Worm (Caenorhabditis elegans): Measurements from ENCODE around the gene W10D9.3.
A peak's percentile ranks its signal among the peaks of the same experiment; 100 is the strongest.

W10D9.3 gene

DNA sequence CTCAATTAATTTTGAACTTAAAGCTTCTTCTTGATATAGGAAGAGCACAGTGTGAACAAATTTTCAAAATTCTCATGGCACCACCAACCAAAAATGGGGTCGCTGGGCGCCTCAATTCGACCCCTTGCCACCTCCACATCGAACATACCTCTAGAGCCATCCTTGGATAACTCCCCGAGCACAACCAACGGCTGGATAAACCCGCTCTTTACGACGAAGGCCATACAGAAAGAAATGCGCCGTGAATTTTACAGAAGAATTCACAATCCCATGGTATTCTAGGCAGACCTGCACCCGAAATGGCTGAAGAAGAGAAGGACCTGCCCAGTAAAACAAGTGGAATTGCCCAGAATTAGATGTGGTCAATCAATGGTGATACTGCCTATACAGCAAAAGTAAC, 41.9 kb upstream of the W10D9.3 start:
- TF ChIP-seq unc-55 (GFP tag; optimal IDR thresholded peaks at IDR 0.05) (no peak), nhr-12 (tag; optimal IDR thresholded peaks at IDR 0.05) (no peak), ama-1 (optimal IDR thresholded peaks at IDR 0.05) (no peak), sma-3 (GFP tag; optimal IDR thresholded peaks at IDR 0.05) (no peak), elt-1 (tag; optimal IDR thresholded peaks at IDR 0.05) (no peak), nhr-129 (tag; optimal IDR thresholded peaks at IDR 0.05) (no peak), nhr-6 (tag; optimal IDR thresholded peaks at IDR 0.05) (no peak), nhr-23 (tag; optimal IDR thresholded peaks at IDR 0.05) (no peak), ztf-1 (GFP tag; conservative IDR thresholded peaks at IDR 0.05) (no peak), Y55F3AM.14 (GFP tag; optimal IDR thresholded peaks at IDR 0.05) (no peak), mbf-1 (tag; optimal IDR thresholded peaks at IDR 0.05) (no peak), lin-11 (tag; optimal IDR thresholded peaks at IDR 0.05) (no peak), zag-1 (tag; optimal IDR thresholded peaks at IDR 0.05) (no peak), aly-2 (tag; optimal IDR thresholded peaks at IDR 0.05) (no peak), R02D3.7 (tag; optimal IDR thresholded peaks at IDR 0.05) (no peak), ceh-16 (tag; optimal IDR thresholded peaks at IDR 0.05) (no peak), unc-39 (tag; optimal IDR thresholded peaks at IDR 0.05) (no peak)

DNA sequence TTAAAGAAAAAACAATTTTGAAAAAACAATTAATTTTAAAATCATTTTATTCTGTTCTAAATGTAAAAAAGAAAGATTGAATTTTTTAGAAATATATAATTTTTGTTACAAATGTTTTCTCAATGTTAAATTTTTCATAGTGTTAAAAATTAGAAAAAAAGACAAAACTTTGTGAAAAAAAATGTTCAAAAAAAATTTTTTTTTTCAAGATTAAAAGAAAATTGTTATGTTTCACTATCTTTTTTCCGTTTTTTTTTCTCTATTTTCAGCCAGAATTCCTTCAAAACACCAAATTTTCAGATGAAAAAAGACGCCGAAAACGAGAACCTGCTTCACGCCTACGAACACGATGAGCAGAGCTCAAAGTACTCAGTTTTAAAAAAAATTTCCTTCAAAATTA, 34.4 kb upstream of the W10D9.3 start, which contains the start of gene sms-5:
Gene sms-5 (plus strand): TSS at position 301 of the 400 bp plus-strand sequence.
- no peak for TF ChIP-seq zag-1 (tag; optimal IDR thresholded peaks at IDR 0.05)
- no peak for TF ChIP-seq ceh-16 (tag; optimal IDR thresholded peaks at IDR 0.05)
- no peak for TF ChIP-seq mab-5 (tag; optimal IDR thresholded peaks at IDR 0.05)
- TF ChIP-seq nhr-10 (tag; optimal IDR thresholded peaks at IDR 0.05) = no peak
- TF ChIP-seq gmeb-1 (tag; optimal IDR thresholded peaks at IDR 0.05) = no peak
- no peak for TF ChIP-seq alr-1 (tag; optimal IDR thresholded peaks at IDR 0.05)
- no peak for TF ChIP-seq unc-39 (tag; optimal IDR thresholded peaks at IDR 0.05)
- no peak for TF ChIP-seq ztf-4 (tag; optimal IDR thresholded peaks at IDR 0.05)
- TF ChIP-seq peb-1 (tag; optimal IDR thresholded peaks at IDR 0.05) = no peak

DNA sequence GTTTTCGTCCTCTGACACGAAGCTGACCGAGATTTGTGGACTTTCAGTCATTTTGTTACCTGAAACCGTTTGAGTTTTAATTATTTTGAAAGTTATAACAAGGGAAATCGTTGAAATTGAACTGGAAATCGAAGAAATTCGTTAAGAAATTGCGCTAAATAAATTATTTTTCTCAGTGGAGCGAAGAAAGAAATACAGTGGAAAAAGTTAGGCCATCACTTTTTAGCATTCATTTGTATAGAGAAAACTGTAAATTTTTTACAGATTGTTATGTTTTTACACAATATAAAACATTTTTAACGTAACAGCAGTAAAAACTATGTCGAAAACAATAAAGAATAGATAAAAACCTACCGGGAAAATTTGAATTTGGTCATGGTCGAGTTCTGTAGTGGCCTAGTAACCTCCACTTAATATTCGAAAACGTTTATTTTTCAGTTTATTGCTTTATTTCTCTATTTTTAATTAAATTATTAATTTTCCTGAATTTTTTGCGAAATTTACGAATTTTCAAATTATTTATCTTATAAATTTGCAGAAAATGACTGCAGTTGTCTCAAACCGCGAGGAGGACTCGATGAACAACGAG, 23.7 kb upstream of the W10D9.3 start, which contains the start of the genes gldi-1 and prp-21:
Gene gldi-1 (minus strand): TSS at position 51 of the 589 bp plus-strand sequence.
Gene prp-21 (plus strand): TSS at position 539 of the 589 bp plus-strand sequence.
- TF ChIP-seq gmeb-1 (tag; optimal IDR thresholded peaks at IDR 0.05) = peak; percentile 11
- TF ChIP-seq ztf-1 (GFP tag; conservative IDR thresholded peaks at IDR 0.05) = no peak
- TF ChIP-seq unc-39 (tag; optimal IDR thresholded peaks at IDR 0.05) = no peak
- TF ChIP-seq C34F6.9 (tag; optimal IDR thresholded peaks at IDR 0.05) = peak; percentile 65
- peak; percentile 60 for TF ChIP-seq unc-55 (GFP tag; optimal IDR thresholded peaks at IDR 0.05)
- TF ChIP-seq ZK546.5 (tag; optimal IDR thresholded peaks at IDR 0.05) = no peak
- peak; percentile 12 for TF ChIP-seq lin-13 (GFP tag; optimal IDR thresholded peaks at IDR 0.05)
- TF ChIP-seq crh-2 (tag; optimal IDR thresholded peaks at IDR 0.05) = peak; percentile 34
- no peak for TF ChIP-seq sma-3 (GFP tag; optimal IDR thresholded peaks at IDR 0.05)
- TF ChIP-seq lsy-2 (tag; optimal IDR thresholded peaks at IDR 0.05) = peak in 1 of 2 experiments; percentile 54

DNA sequence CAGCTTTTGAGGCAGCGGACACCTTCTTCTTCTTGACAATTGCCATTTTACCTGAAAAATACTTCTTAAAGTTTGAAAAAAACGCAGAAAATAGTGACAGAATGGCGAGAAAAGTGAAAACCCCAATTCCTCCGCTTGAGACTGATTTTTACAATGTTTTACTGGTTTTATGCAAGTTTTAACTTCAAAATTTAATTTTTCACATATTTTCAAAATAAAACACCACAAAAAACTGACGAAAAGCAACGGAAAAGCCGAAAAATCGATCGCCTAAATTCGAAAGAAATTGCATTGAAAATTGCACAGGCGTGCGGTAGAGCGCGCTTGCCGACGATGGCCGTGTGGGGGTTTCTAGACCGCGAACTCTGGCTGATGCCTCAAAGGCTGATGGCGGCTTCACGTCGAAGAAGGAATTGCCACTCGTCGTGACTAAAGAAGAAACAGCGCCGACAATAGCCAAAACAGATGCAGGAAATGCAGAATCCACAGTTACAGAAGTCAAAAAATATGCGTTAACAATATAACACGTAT, 15.2 kb upstream of the W10D9.3 start, which contains the start of gene nsun-1:
Gene nsun-1 (minus strand): TSS at position 51 of the 531 bp plus-strand sequence.
- TF ChIP-seq lsy-2 (tag; optimal IDR thresholded peaks at IDR 0.05) = peak in 1 of 2 experiments; percentile 55
- TF ChIP-seq nhr-129 (tag; optimal IDR thresholded peaks at IDR 0.05) = peak; percentile 46
- no peak for TF ChIP-seq ztf-11 (tag; optimal IDR thresholded peaks at IDR 0.05)
- TF ChIP-seq gmeb-1 (tag; optimal IDR thresholded peaks at IDR 0.05) = peak; percentile 41
- TF ChIP-seq F13H6.1 (tag; optimal IDR thresholded peaks at IDR 0.05) = peak; percentile 35
- TF ChIP-seq sma-3 (GFP tag; optimal IDR thresholded peaks at IDR 0.05) = peak; percentile 27
- TF ChIP-seq nhr-10 (tag; optimal IDR thresholded peaks at IDR 0.05) = no peak
- TF ChIP-seq fos-1 (tag; optimal IDR thresholded peaks at IDR 0.05) = peak; percentile 34
- TF ChIP-seq C34F6.9 (tag; optimal IDR thresholded peaks at IDR 0.05) = peak; percentile 70
- TF ChIP-seq unc-55 (GFP tag; optimal IDR thresholded peaks at IDR 0.05) = peak; percentile 75
- TF ChIP-seq ceh-16 (tag; optimal IDR thresholded peaks at IDR 0.05) = no peak
- peak; percentile 25 for TF ChIP-seq lin-11 (tag; optimal IDR thresholded peaks at IDR 0.05)
- TF ChIP-seq lin-13 (GFP tag; optimal IDR thresholded peaks at IDR 0.05) = peak; percentile 32
- no peak for TF ChIP-seq nhr-237 (tag; optimal IDR thresholded peaks at IDR 0.05)

DNA sequence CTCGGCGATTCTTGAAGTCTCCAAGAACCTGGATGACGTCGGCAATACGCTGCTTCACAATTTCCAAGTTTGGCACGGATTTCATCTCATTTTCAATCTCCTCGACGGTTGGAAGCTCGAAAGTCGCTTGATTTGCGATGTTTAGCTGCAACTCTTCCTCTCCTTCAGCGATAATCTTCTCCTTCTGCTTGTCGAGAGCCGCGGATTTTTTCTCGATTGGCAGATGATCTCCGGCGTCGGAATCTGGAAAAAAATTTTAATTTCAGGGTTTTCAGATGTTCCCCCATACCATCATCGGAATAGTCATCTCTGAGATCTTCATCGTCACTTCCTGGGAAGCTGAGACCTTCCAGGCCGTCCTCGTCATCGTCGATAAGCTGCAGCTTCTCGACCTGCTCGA, 14.6 kb upstream of the W10D9.3 start:
- no peak for TF ChIP-seq ZK546.5 (tag; optimal IDR thresholded peaks at IDR 0.05)
- no peak for TF ChIP-seq unc-62 (GFP tag; optimal IDR thresholded peaks at IDR 0.05)
- TF ChIP-seq nhr-10 (tag; optimal IDR thresholded peaks at IDR 0.05) = no peak
- TF ChIP-seq nhr-237 (tag; optimal IDR thresholded peaks at IDR 0.05) = no peak
